Worm (Caenorhabditis elegans) whole organism, L4 larva: Measurements from ENCODE around the gene fog-2.

Source experiments
- F10B5.3 ChIP-seq: sonication (generic microtip); optimal IDR thresholded peaks from 2 replicates; lab custom pipeline; 2016; ENCODE audit warnings: mild to moderate bottlenecking, missing genetic modification characterization, missing compliant biosample characterization
- F26F4.8 ChIP-seq: fragments of 200-800 bp; sonication (Bioruptor generic); conservative IDR thresholded peaks from 2 replicates; pipeline ENCODE4 v1.3.6; 2022; ENCODE audit warnings: missing genetic modification characterization, missing compliant biosample characterization
- F37D6.2 ChIP-seq: sonication (generic microtip); optimal IDR thresholded peaks from 2 replicates; lab custom pipeline; 2016; ENCODE audit warnings: mild to moderate bottlenecking, missing genetic modification characterization, missing compliant biosample characterization
- R02D3.7 ChIP-seq: fragments of 150-350 bp; sonication (generic microtip); optimal IDR thresholded peaks from 3 replicates; lab custom pipeline; 2014; ENCODE audit warnings: missing biosample characterization, missing genetic modification characterization
- T20F7.1 ChIP-seq: fragments of 200-800 bp; sonication (Bioruptor generic); optimal IDR thresholded peaks from 2 replicates; lab custom pipeline; 2018; ENCODE audit warnings: mild to moderate bottlenecking, missing genetic modification characterization, missing compliant biosample characterization
- Y48G9A.11 ChIP-seq: fragments of 200-800 bp; sonication (Bioruptor generic); IDR thresholded peaks from 2 replicates; pipeline ENCODE4 v1.3.6; 2022; ENCODE audit warnings: missing genetic modification reagents, missing genetic modification characterization, missing compliant biosample characterization
- aha-1 ChIP-seq: fragments of 150-350 bp; peaks from one replicate; lab custom pipeline; 2014; ENCODE audit warnings: missing biosample characterization, missing genetic modification characterization
- aly-2 ChIP-seq: sonication (generic microtip); optimal IDR thresholded peaks from 2 replicates; lab custom pipeline; 2018; ENCODE audit warnings: missing biosample characterization, missing genetic modification characterization
- attf-4 ChIP-seq: sonication (generic microtip); optimal IDR thresholded peaks from 3 replicates; lab custom pipeline; 2017; ENCODE audit warnings: missing biosample characterization, missing genetic modification characterization
- ceh-32 ChIP-seq: sonication (generic microtip); optimal IDR thresholded peaks from 2 replicates; lab custom pipeline; 2016; ENCODE audit warnings: mild to moderate bottlenecking, missing genetic modification characterization, missing compliant biosample characterization; ENCODE audit not compliant: poor library complexity
- ces-1 ChIP-seq: fragments of 150-350 bp; sonication (generic microtip); optimal IDR thresholded peaks from 4 replicates; lab custom pipeline; 2014; ENCODE audit warnings: missing biosample characterization, missing genetic modification reagents, missing genetic modification characterization
- daf-16 ChIP-seq, 3 experiments: sonication (generic microtip); optimal IDR thresholded peaks; 2 replicates each; lab custom pipeline; 2016 to 2017; ENCODE audit warnings: missing genetic modification characterization in 3 of 3, missing genetic modification reagents in 3 of 3, mild to moderate bottlenecking in 2 of 3, missing compliant biosample characterization in 2 of 3, missing biosample characterization in 1 of 3, moderate library complexity in 1 of 3
- dmd-9 ChIP-seq: fragments of 200-800 bp; sonication (Bioruptor generic); IDR thresholded peaks from 2 replicates; pipeline ENCODE4 v1.3.6; 2022; ENCODE audit warnings: missing genetic modification reagents, missing genetic modification characterization, missing compliant biosample characterization
- egl-27 ChIP-seq: sonication (generic microtip); optimal IDR thresholded peaks from 3 replicates; lab custom pipeline; 2017; ENCODE audit warnings: missing biosample characterization, missing genetic modification reagents, missing genetic modification characterization
- egl-43 ChIP-seq: fragments of 200-800 bp; sonication (Bioruptor generic); IDR thresholded peaks from 2 replicates; pipeline ENCODE4 v1.3.6; 2022; ENCODE audit warnings: missing genetic modification reagents, missing genetic modification characterization, missing compliant biosample characterization
- gei-8 ChIP-seq: fragments of 200-800 bp; sonication (Bioruptor generic); optimal IDR thresholded peaks from 2 replicates; lab custom pipeline; 2018; ENCODE audit warnings: mild to moderate bottlenecking, missing genetic modification characterization, missing compliant biosample characterization
- hif-1 ChIP-seq, 2 experiments: sonication (generic microtip); optimal IDR thresholded peaks; 2 replicates each; lab custom pipeline; 2016 to 2017; ENCODE audit warnings: missing compliant biosample characterization in 2 of 2, missing genetic modification characterization in 2 of 2, missing genetic modification reagents in 2 of 2, missing genotype in 2 of 2, mild to moderate bottlenecking in 1 of 2
- hmg-1.1 ChIP-seq: fragments of 200-800 bp; sonication (Bioruptor generic); IDR thresholded peaks from 2 replicates; pipeline ENCODE4 v1.3.6; 2022; ENCODE audit warnings: missing genetic modification reagents, missing genetic modification characterization, missing compliant biosample characterization
- jun-1 ChIP-seq: fragments of 150-350 bp; optimal IDR thresholded peaks from 2 replicates; lab custom pipeline; 2014; ENCODE audit warnings: missing biosample characterization, missing genetic modification reagents, missing genetic modification characterization
- lin-1 ChIP-seq: fragments of 200-800 bp; sonication (Bioruptor generic); IDR thresholded peaks from 2 replicates; pipeline ENCODE4 v1.3.6; 2022; ENCODE audit warnings: missing genetic modification reagents, missing genetic modification characterization, missing compliant biosample characterization
- lin-15B ChIP-seq: fragments of 150-350 bp; sonication (generic microtip); optimal IDR thresholded peaks from 3 replicates; lab custom pipeline; 2014; ENCODE audit warnings: missing biosample characterization, missing genetic modification characterization
- nhr-10 ChIP-seq: fragments of 150-350 bp; optimal IDR thresholded peaks from 2 replicates; lab custom pipeline; 2014; ENCODE audit warnings: missing biosample characterization, missing genetic modification characterization
- nhr-102 ChIP-seq: sonication (generic microtip); optimal IDR thresholded peaks from 2 replicates; lab custom pipeline; 2016; ENCODE audit warnings: mild to moderate bottlenecking, missing genetic modification characterization, moderate library complexity, missing compliant biosample characterization
- nhr-111 ChIP-seq: fragments of 200-800 bp; sonication (Bioruptor generic); optimal IDR thresholded peaks from 2 replicates; lab custom pipeline; 2018; ENCODE audit warnings: mild to moderate bottlenecking, missing genetic modification characterization, missing compliant biosample characterization
- nhr-237 ChIP-seq: sonication (generic microtip); optimal IDR thresholded peaks from 2 replicates; lab custom pipeline; 2017; ENCODE audit warnings: missing biosample characterization, missing genetic modification characterization
- nhr-25 ChIP-seq: sonication (generic microtip); optimal IDR thresholded peaks from 2 replicates; lab custom pipeline; 2017; ENCODE audit warnings: missing genetic modification characterization, mild to moderate bottlenecking, missing compliant biosample characterization, antibody characterized with exemption, moderate library complexity, borderline replicate concordance; ENCODE audit not compliant: insufficient read depth
- nhr-28 ChIP-seq: fragments of 150-350 bp; optimal IDR thresholded peaks from 2 replicates; lab custom pipeline; 2014; ENCODE audit warnings: missing biosample characterization, missing genetic modification characterization
- nhr-76 ChIP-seq: fragments of 150-350 bp; optimal IDR thresholded peaks from 2 replicates; lab custom pipeline; 2014; ENCODE audit warnings: missing biosample characterization, missing genetic modification characterization
- nhr-77 ChIP-seq: fragments of 150-350 bp; optimal IDR thresholded peaks from 2 replicates; lab custom pipeline; 2014; ENCODE audit warnings: missing biosample characterization, missing genetic modification characterization
- saeg-2 ChIP-seq: fragments of 200-800 bp; sonication (Bioruptor generic); IDR thresholded peaks from 2 replicates; pipeline ENCODE4 v1.3.6; 2022; ENCODE audit warnings: missing genetic modification reagents, missing genetic modification characterization, missing compliant biosample characterization
- sdz-12 ChIP-seq: fragments of 200-800 bp; sonication (Bioruptor generic); optimal IDR thresholded peaks from 2 replicates; lab custom pipeline; 2018; ENCODE audit warnings: mild to moderate bottlenecking, missing genetic modification characterization, missing compliant biosample characterization
- set-16 ChIP-seq: fragments of 200-800 bp; sonication (Bioruptor generic); IDR thresholded peaks from 2 replicates; pipeline ENCODE4 v1.3.6; 2022; ENCODE audit warnings: missing genetic modification reagents, missing genetic modification characterization, missing compliant biosample characterization
- skn-1 ChIP-seq: fragments of 150-350 bp; optimal IDR thresholded peaks from 2 replicates; lab custom pipeline; 2014; ENCODE audit warnings: missing biosample characterization, missing genetic modification characterization
- snpc-1.2 ChIP-seq: fragments of 200-800 bp; sonication (Bioruptor generic); IDR thresholded peaks from 2 replicates; pipeline ENCODE4 v1.3.6; 2022; ENCODE audit warnings: missing genetic modification reagents, missing genetic modification characterization, missing compliant biosample characterization
- snpc-4 ChIP-seq: fragments of 150-350 bp; optimal IDR thresholded peaks from 2 replicates; lab custom pipeline; 2014; ENCODE audit warnings: missing biosample characterization, missing genetic modification characterization
- unc-130 ChIP-seq: sonication (generic microtip); optimal IDR thresholded peaks from 2 replicates; lab custom pipeline; 2016; ENCODE audit warnings: missing genetic modification reagents, missing genetic modification characterization, missing compliant biosample characterization
- unc-62 ChIP-seq, 3 experiments: fragments of 150-350 bp in 1 of 3; sonication (generic microtip); optimal IDR thresholded peaks in 2 of 3; peaks in 1 of 3; 1 replicate in 1 of 3; 2 replicates in 2 of 3; lab custom pipeline; 2014 to 2017; ENCODE audit warnings: missing biosample characterization in 3 of 3, missing genetic modification characterization in 3 of 3, missing genetic modification reagents in 3 of 3, missing genotype in 1 of 3
- zfp-2 ChIP-seq: sonication (generic microtip); optimal IDR thresholded peaks from 2 replicates; lab custom pipeline; 2016; ENCODE audit warnings: mild to moderate bottlenecking, missing genetic modification characterization, missing compliant biosample characterization
- zip-2 ChIP-seq: fragments of 150-350 bp; optimal IDR thresholded peaks from 2 replicates; lab custom pipeline; 2014; ENCODE audit warnings: missing biosample characterization, missing genetic modification characterization
- ztf-7 ChIP-seq: fragments of 150-350 bp; optimal IDR thresholded peaks from 2 replicates; lab custom pipeline; 2014; ENCODE audit warnings: missing biosample characterization, missing genetic modification characterization

Gene fog-2

ce11 chrV:20206086-20206485 is 7.0 kb downstream of the fog-2 start, which contains the start of the genes fbxb-59 and srbc-34:
TSS of gene fbxb-59 (minus strand) at chrV:20206186.
TSS of gene srbc-34 (plus strand) at chrV:20206318.
- TF ChIP-seq F10B5.3 (tag; lab: Kevin White, UChicago): no peak
- TF ChIP-seq nhr-77 (tag; lab: Kevin White, UChicago): no peak
- TF ChIP-seq Y48G9A.11 (GFP tag; lab: Robert Waterston, UW): no peak
- no peak for TF ChIP-seq dmd-9 (GFP tag; lab: Robert Waterston, UW)
- no peak for TF ChIP-seq set-16 (GFP tag; lab: Robert Waterston, UW)
- no peak for TF ChIP-seq F26F4.8
- no peak for TF ChIP-seq nhr-28
- TF ChIP-seq snpc-4 (tag; lab: Kevin White, UChicago): no peak
- TF ChIP-seq aha-1 (tag; lab: Kevin White, UChicago): no peak
- no peak for TF ChIP-seq snpc-1.2 (GFP tag; lab: Robert Waterston, UW)
- TF ChIP-seq nhr-237 (tag; lab: Kevin White, UChicago): no peak
- no peak for TF ChIP-seq nhr-25 (tag; lab: Kevin White, UChicago)

- TF ChIP-seq lin-1 (GFP tag; lab: Robert Waterston, UW) (no peak), nhr-10 (tag; lab: Kevin White, UChicago) (no peak), aha-1 (tag; lab: Kevin White, UChicago) (peak; percentile 44), unc-130 (GFP tag; lab: Kevin White, UChicago) (no peak), ceh-32 (tag; lab: Kevin White, UChicago) (no peak)
These were observed 13.5 kb downstream of the fog-2 start, which contains the start of gene Y113G7B.12 for ce11 chrV:20212584-20212983. TSS of gene Y113G7B.12 (minus strand) at chrV:20212684.

ce11 chrV:20213097-20213496 is 14.0 kb downstream of the fog-2 start:
- TF ChIP-seq ceh-32 (tag; lab: Kevin White, UChicago) (no peak), ztf-7 (tag; lab: Kevin White, UChicago) (no peak), gei-8 (GFP tag; lab: Kevin White, UChicago) (no peak), saeg-2 (GFP tag; lab: Robert Waterston, UW) (no peak), lin-15B (no peak), daf-16 (GFP tag; optimal IDR thresholded peaks at IDR 0.05; lab: Kevin White, UChicago) (no peak), daf-16 (tag; optimal IDR thresholded peaks at IDR 0.05; lab: Kevin White, UChicago) (peak; percentile 79), nhr-25 (tag; lab: Kevin White, UChicago) (no peak)

- TF ChIP-seq sdz-12 (GFP tag; lab: Kevin White, UChicago): no peak
- no peak for TF ChIP-seq attf-4 (tag; lab: Kevin White, UChicago)
- TF ChIP-seq nhr-102 (tag; lab: Kevin White, UChicago): no peak
- no peak for TF ChIP-seq ztf-7 (tag; lab: Kevin White, UChicago)
- TF ChIP-seq T20F7.1: no peak
- no peak for TF ChIP-seq zip-2 (tag; lab: Kevin White, UChicago)
These were observed 16.1 kb downstream of the fog-2 start, which contains the start of gene Y113G7B.11 for ce11 chrV:20215197-20215596. TSS of gene Y113G7B.11 (minus strand) at chrV:20215297.

ce11 chrV:20220604-20221003 is 21.6 kb downstream of the fog-2 start:
- TF ChIP-seq F37D6.2 (tag; lab: Kevin White, UChicago): no peak
- no peak for TF ChIP-seq hif-1 (tag; optimal IDR thresholded peaks at IDR 0.05; lab: Kevin White, UChicago)
- TF ChIP-seq egl-27 (tag; lab: Kevin White, UChicago): no peak
- TF ChIP-seq, all 104 proteins: peak for 0

- no peak for TF ChIP-seq nhr-76 (tag; lab: Kevin White, UChicago)
- TF ChIP-seq nhr-111: no peak
- TF ChIP-seq R02D3.7: no peak
- TF ChIP-seq sdz-12 (GFP tag; lab: Kevin White, UChicago): no peak
- TF ChIP-seq nhr-25 (tag; lab: Kevin White, UChicago): no peak
- TF ChIP-seq F10B5.3 (tag; lab: Kevin White, UChicago): no peak
- TF ChIP-seq aly-2: no peak
- TF ChIP-seq zfp-2 (tag; lab: Kevin White, UChicago): no peak
- no peak for TF ChIP-seq hmg-1.1
- no peak for TF ChIP-seq egl-43 (GFP tag; lab: Robert Waterston, UW)
- TF ChIP-seq jun-1 (tag; lab: Kevin White, UChicago): no peak
- no peak for TF ChIP-seq gei-8 (GFP tag; lab: Kevin White, UChicago)
- no peak for TF ChIP-seq ces-1
- no peak for TF ChIP-seq unc-62 (GFP tag; optimal IDR thresholded peaks at IDR 0.05 in 1 of 2; lab: Kevin White, UChicago)
- TF ChIP-seq unc-62 (tag; optimal IDR thresholded peaks at IDR 0.05; lab: Kevin White, UChicago): no peak
- no peak for TF ChIP-seq skn-1
These were observed 24.7 kb downstream of the fog-2 start for ce11 chrV:20223725-20224124.
